Worm (Caenorhabditis elegans) whole organism, L4 larva: ENCODE measurements around the gene Y41D4A.1.
A peak's percentile ranks its signal among the peaks of the same experiment; 100 is the strongest.

Experiments used
- D1046.2 ChIP-seq: fragments of 200-800 bp; sonication (Bioruptor generic); IDR thresholded peaks from 2 replicates; pipeline ENCODE4 v1.3.6; 2022; ENCODE audit warnings: missing genetic modification characterization, missing compliant biosample characterization
- F26F4.8 ChIP-seq: fragments of 200-800 bp; sonication (Bioruptor generic); conservative IDR thresholded peaks from 2 replicates; pipeline ENCODE4 v1.3.6; 2022; ENCODE audit warnings: missing genetic modification characterization, missing compliant biosample characterization
- F37D6.2 ChIP-seq: sonication (generic microtip); optimal IDR thresholded peaks from 2 replicates; lab custom pipeline; 2016; ENCODE audit warnings: mild to moderate bottlenecking, missing genetic modification characterization, missing compliant biosample characterization
- F44E2.7 ChIP-seq: fragments of 200-800 bp; sonication (Bioruptor generic); IDR thresholded peaks from 2 replicates; pipeline ENCODE4 v2.1.2; 2022; ENCODE audit warnings: missing genetic modification characterization, missing compliant biosample characterization
- Y105C5A.15 ChIP-seq: fragments of 200-800 bp; sonication (Bioruptor generic); IDR thresholded peaks from 2 replicates; pipeline ENCODE4 v1.3.6; 2022; ENCODE audit warnings: missing genetic modification characterization, missing compliant biosample characterization
- ZK337.2 ChIP-seq: fragments of 200-800 bp; sonication (Bioruptor generic); IDR thresholded peaks from 2 replicates; pipeline ENCODE4 v1.3.6; 2022; ENCODE audit warnings: missing genetic modification reagents, missing genetic modification characterization, missing compliant biosample characterization
- ZK546.5 ChIP-seq, 2 experiments: sonication (generic microtip); optimal IDR thresholded peaks; 2 replicates each; lab custom pipeline; 2017; ENCODE audit warnings: missing biosample characterization in 2 of 2, missing genetic modification characterization in 2 of 2
- aha-1 ChIP-seq: fragments of 150-350 bp; peaks from one replicate; lab custom pipeline; 2014; ENCODE audit warnings: missing biosample characterization, missing genetic modification characterization
- attf-4 ChIP-seq: sonication (generic microtip); optimal IDR thresholded peaks from 3 replicates; lab custom pipeline; 2017; ENCODE audit warnings: missing biosample characterization, missing genetic modification characterization
- ceh-20 ChIP-seq: fragments of 200-800 bp; sonication (Bioruptor generic); IDR thresholded peaks from 2 replicates; pipeline ENCODE4 v1.3.6; 2022; ENCODE audit warnings: missing genetic modification reagents, missing genetic modification characterization, missing compliant biosample characterization
- ceh-44 ChIP-seq: fragments of 200-800 bp; sonication (Bioruptor generic); IDR thresholded peaks from 2 replicates; pipeline ENCODE4 v1.3.6; 2022; ENCODE audit warnings: missing genetic modification reagents, missing genetic modification characterization, missing compliant biosample characterization
- ceh-62 ChIP-seq: sonication (generic microtip); optimal IDR thresholded peaks from 2 replicates; lab custom pipeline; 2017; ENCODE audit warnings: missing biosample characterization, missing genetic modification characterization
- egl-43 ChIP-seq: fragments of 200-800 bp; sonication (Bioruptor generic); IDR thresholded peaks from 2 replicates; pipeline ENCODE4 v1.3.6; 2022; ENCODE audit warnings: missing genetic modification reagents, missing genetic modification characterization, missing compliant biosample characterization
- fos-1 ChIP-seq: fragments of 150-350 bp; optimal IDR thresholded peaks from 2 replicates; lab custom pipeline; 2014; ENCODE audit warnings: missing biosample characterization, missing genetic modification characterization
- hif-1 ChIP-seq, 2 experiments: sonication (generic microtip); optimal IDR thresholded peaks; 2 replicates each; lab custom pipeline; 2016 to 2017; ENCODE audit warnings: missing compliant biosample characterization in 2 of 2, missing genetic modification characterization in 2 of 2, missing genetic modification reagents in 2 of 2, missing genotype in 2 of 2, mild to moderate bottlenecking in 1 of 2
- hlh-11 ChIP-seq: fragments of 200-800 bp; sonication (Bioruptor generic); optimal IDR thresholded peaks from 2 replicates; lab custom pipeline; 2018; ENCODE audit warnings: mild to moderate bottlenecking, missing genetic modification characterization, missing compliant biosample characterization
- lin-13 ChIP-seq: fragments of 150-350 bp; optimal IDR thresholded peaks from 2 replicates; lab custom pipeline; 2014; ENCODE audit warnings: missing biosample characterization, missing genetic modification reagents, missing genetic modification characterization
- lin-29 ChIP-seq: fragments of 200-800 bp; sonication (Bioruptor generic); IDR thresholded peaks from 2 replicates; pipeline ENCODE4 v1.3.6; 2022; ENCODE audit warnings: missing genetic modification reagents, missing genetic modification characterization, missing compliant biosample characterization
- lin-38 ChIP-seq: fragments of 200-800 bp; sonication (Bioruptor generic); IDR thresholded peaks from 2 replicates; pipeline ENCODE4 v1.3.6; 2022; ENCODE audit warnings: missing genetic modification reagents, missing genetic modification characterization, missing compliant biosample characterization
- lir-3 ChIP-seq: sonication (generic microtip); optimal IDR thresholded peaks from 2 replicates; lab custom pipeline; 2016; ENCODE audit warnings: mild to moderate bottlenecking, missing genetic modification characterization, missing compliant biosample characterization
- madf-9 ChIP-seq: fragments of 200-800 bp; sonication (Bioruptor generic); conservative IDR thresholded peaks from 2 replicates; pipeline ENCODE4 v1.3.6; 2022; ENCODE audit warnings: missing genetic modification reagents, missing genetic modification characterization, missing compliant biosample characterization
- mdt-29 ChIP-seq: fragments of 200-800 bp; sonication (Bioruptor generic); IDR thresholded peaks from 2 replicates; pipeline ENCODE4 v1.3.6; 2022; ENCODE audit warnings: missing genetic modification reagents, missing genetic modification characterization, missing compliant biosample characterization
- mxl-2 ChIP-seq: fragments of 200-800 bp; sonication (Bioruptor generic); conservative IDR thresholded peaks from 2 replicates; pipeline ENCODE4 v1.3.6; 2022; ENCODE audit warnings: missing genetic modification reagents, missing genetic modification characterization, missing compliant biosample characterization
- mxl-3 ChIP-seq: fragments of 200-800 bp; sonication (Bioruptor generic); optimal IDR thresholded peaks from 2 replicates; lab custom pipeline; 2018; ENCODE audit warnings: mild to moderate bottlenecking, missing genetic modification characterization, missing compliant biosample characterization
- nhr-102 ChIP-seq: sonication (generic microtip); optimal IDR thresholded peaks from 2 replicates; lab custom pipeline; 2016; ENCODE audit warnings: mild to moderate bottlenecking, missing genetic modification characterization, moderate library complexity, missing compliant biosample characterization
- nhr-111 ChIP-seq: fragments of 200-800 bp; sonication (Bioruptor generic); optimal IDR thresholded peaks from 2 replicates; lab custom pipeline; 2018; ENCODE audit warnings: mild to moderate bottlenecking, missing genetic modification characterization, missing compliant biosample characterization
- nhr-237 ChIP-seq: sonication (generic microtip); optimal IDR thresholded peaks from 2 replicates; lab custom pipeline; 2017; ENCODE audit warnings: missing biosample characterization, missing genetic modification characterization
- nhr-41 ChIP-seq: fragments of 200-800 bp; sonication (Bioruptor generic); IDR thresholded peaks from 2 replicates; pipeline ENCODE4 v1.3.6; 2022; ENCODE audit warnings: missing genetic modification reagents, missing genetic modification characterization, missing compliant biosample characterization
- nhr-48 ChIP-seq: sonication (generic microtip); optimal IDR thresholded peaks from 2 replicates; lab custom pipeline; 2016; ENCODE audit warnings: mild to moderate bottlenecking, missing genetic modification characterization, missing compliant biosample characterization
- pqm-1 ChIP-seq: sonication (generic microtip); optimal IDR thresholded peaks from 2 replicates; lab custom pipeline; 2017; ENCODE audit warnings: missing biosample characterization, missing genetic modification characterization
- saeg-2 ChIP-seq: fragments of 200-800 bp; sonication (Bioruptor generic); IDR thresholded peaks from 2 replicates; pipeline ENCODE4 v1.3.6; 2022; ENCODE audit warnings: missing genetic modification reagents, missing genetic modification characterization, missing compliant biosample characterization
- sdz-12 ChIP-seq: fragments of 200-800 bp; sonication (Bioruptor generic); optimal IDR thresholded peaks from 2 replicates; lab custom pipeline; 2018; ENCODE audit warnings: mild to moderate bottlenecking, missing genetic modification characterization, missing compliant biosample characterization
- set-16 ChIP-seq: fragments of 200-800 bp; sonication (Bioruptor generic); IDR thresholded peaks from 2 replicates; pipeline ENCODE4 v1.3.6; 2022; ENCODE audit warnings: missing genetic modification reagents, missing genetic modification characterization, missing compliant biosample characterization
- snpc-1.2 ChIP-seq: fragments of 200-800 bp; sonication (Bioruptor generic); IDR thresholded peaks from 2 replicates; pipeline ENCODE4 v1.3.6; 2022; ENCODE audit warnings: missing genetic modification reagents, missing genetic modification characterization, missing compliant biosample characterization
- tra-1 ChIP-seq: fragments of 200-800 bp; sonication (Bioruptor generic); IDR thresholded peaks from 2 replicates; pipeline ENCODE4 v1.3.6; 2022; ENCODE audit warnings: missing genetic modification reagents, missing genetic modification characterization, missing compliant biosample characterization
- unc-130 ChIP-seq: sonication (generic microtip); optimal IDR thresholded peaks from 2 replicates; lab custom pipeline; 2016; ENCODE audit warnings: missing genetic modification reagents, missing genetic modification characterization, missing compliant biosample characterization
- zag-1 ChIP-seq: fragments of 150-350 bp; optimal IDR thresholded peaks from 2 replicates; lab custom pipeline; 2014; ENCODE audit warnings: missing biosample characterization, missing genetic modification characterization

Gene Y41D4A.1

ce11 chrIV:1818467-1819076, 46.6 kb downstream of the Y41D4A.1 start:
- TF ChIP-seq ZK337.2 (GFP tag; lab: Robert Waterston, UW) (no peak), nhr-41 (no peak), egl-43 (GFP tag; lab: Robert Waterston, UW) (no peak), lin-38 (0 out of 2 replicates have a peak, but pooled peaks have one; percentile 5), aha-1 (tag; lab: Kevin White, UChicago) (peak; percentile 38), ZK546.5 (tag; optimal IDR thresholded peaks at IDR 0.05; lab: Kevin White, UChicago) (no peak), nhr-111 (GFP tag; lab: Kevin White, UChicago) (no peak), lin-13 (GFP tag; lab: Kevin White, UChicago) (no peak), zag-1 (tag; lab: Kevin White, UChicago) (no peak), lir-3 (tag; lab: Kevin White, UChicago) (no peak), mxl-2 (GFP tag; lab: Robert Waterston, UW) (no peak), Y105C5A.15 (no peak), sdz-12 (GFP tag; lab: Kevin White, UChicago) (no peak), nhr-48 (tag; lab: Kevin White, UChicago) (no peak), set-16 (GFP tag; lab: Robert Waterston, UW) (peak; percentile 95), ceh-20 (no peak), F37D6.2 (tag; lab: Kevin White, UChicago) (no peak), mdt-29 (GFP tag; lab: Robert Waterston, UW) (no peak), F26F4.8 (GFP tag; lab: Robert Waterston, UW) (no peak), snpc-1.2 (GFP tag; lab: Robert Waterston, UW) (0 out of 2 replicates have a peak, but pooled peaks have one; percentile 22), nhr-237 (tag; lab: Kevin White, UChicago) (no peak)

DNA sequence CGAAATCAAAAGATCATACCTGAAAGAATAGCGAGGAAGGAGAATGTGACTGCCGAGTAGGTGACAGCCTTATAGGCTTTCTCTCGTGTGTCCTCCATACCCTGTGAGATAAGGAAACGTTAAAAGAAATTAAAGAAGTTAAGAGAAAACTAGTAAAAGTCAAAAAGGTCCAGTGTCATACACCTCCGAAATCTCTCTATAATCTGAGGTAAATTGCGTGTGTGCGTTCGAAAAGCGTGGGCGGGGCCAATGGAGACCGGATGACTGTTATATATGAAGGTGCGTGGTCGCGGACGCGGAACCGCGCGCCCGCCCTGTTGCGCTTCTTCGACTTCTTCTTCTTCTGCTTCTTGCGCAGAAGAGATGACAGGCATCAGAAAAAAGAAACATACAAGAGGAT, 48.2 kb downstream of the Y41D4A.1 start, which contains the start of gene col-109:
Gene col-109 (minus strand): TSS at position 101 of the 400 bp plus-strand sequence.
- TF ChIP-seq F44E2.7: no peak
- peak; percentile 47 for TF ChIP-seq mxl-3 (GFP tag; lab: Kevin White, UChicago)
- TF ChIP-seq hlh-11: peak; percentile 1
- TF ChIP-seq saeg-2: no peak

ce11 chrIV:1821550-1821949, 49.6 kb downstream of the Y41D4A.1 start, which contains the start of gene Y38C1BA.4:
Y38C1BA.4 (plus strand) TSS chrIV:1821850.
- TF ChIP-seq fos-1 (tag; lab: Kevin White, UChicago) (no peak), pqm-1 (tag; lab: Kevin White, UChicago) (no peak), D1046.2 (GFP tag; lab: Robert Waterston, UW) (no peak), tra-1 (GFP tag; lab: Robert Waterston, UW) (no peak), unc-130 (no peak), sdz-12 (GFP tag; lab: Kevin White, UChicago) (no peak), ceh-44 (GFP tag; lab: Robert Waterston, UW) (no peak), hif-1 (tag; optimal IDR thresholded peaks at IDR 0.05; lab: Kevin White, UChicago) (no peak), attf-4 (tag; lab: Kevin White, UChicago) (no peak), lin-29 (no peak), egl-43 (GFP tag; lab: Robert Waterston, UW) (no peak), ceh-62 (tag; lab: Kevin White, UChicago) (no peak), nhr-102 (tag; lab: Kevin White, UChicago) (no peak), madf-9 (GFP tag; lab: Robert Waterston, UW) (no peak), lin-38 (no peak), ceh-20 (no peak)
